Fruit fly (Drosophila melanogaster) whole organism, embryonic: ENCODE data around the gene Dsp1.

Experiments used
- Aef1 ChIP-seq: fragments of 200-800 bp; sonication (Bioruptor generic); IDR thresholded peaks from 3 replicates; pipeline ENCODE4 v1.3.6; 2022; ENCODE audit warnings: missing biosample characterization, missing genetic modification characterization
- BEAF-32 ChIP-seq: fragments of 200-800 bp; sonication (Bioruptor generic); optimal IDR thresholded peaks from 3 replicates; lab custom pipeline; 2017; ENCODE audit warnings: missing biosample characterization, missing genetic modification characterization, mild to moderate bottlenecking, moderate library complexity, missing genetic modification reagents
- CG10267 ChIP-seq: fragments of 200-800 bp; sonication (Bioruptor generic); optimal IDR thresholded peaks from 2 replicates; lab custom pipeline; 2018; ENCODE audit warnings: missing biosample characterization, mild to moderate bottlenecking, missing genetic modification characterization, moderate library complexity
- CG10565 ChIP-seq: fragments of 200-800 bp; sonication (Bioruptor generic); optimal IDR thresholded peaks from 3 replicates; lab custom pipeline; 2016; ENCODE audit warnings: missing biosample characterization, mild to moderate bottlenecking, missing genetic modification characterization
- CG12104 ChIP-seq: fragments of 200-800 bp; sonication (Bioruptor generic); optimal IDR thresholded peaks from 3 replicates; lab custom pipeline; 2016; ENCODE audit warnings: missing biosample characterization, missing genetic modification characterization
- CG12219 ChIP-seq: fragments of 200-800 bp; sonication (Bioruptor generic); optimal IDR thresholded peaks from 3 replicates; lab custom pipeline; 2018; ENCODE audit warnings: missing biosample characterization, mild to moderate bottlenecking, missing genetic modification characterization
- CG13287 ChIP-seq: fragments of 200-800 bp; sonication (Bioruptor generic); IDR thresholded peaks from 2 replicates; pipeline ENCODE4 v1.3.6; 2022; ENCODE audit warnings: missing biosample characterization, missing genetic modification characterization; ENCODE audit not compliant: partially characterized antibody
- CG15073 ChIP-seq: fragments of 200-800 bp; sonication (Bioruptor generic); optimal IDR thresholded peaks from 2 replicates; lab custom pipeline; 2016; ENCODE audit warnings: missing biosample characterization, missing genetic modification characterization
- CG15514 ChIP-seq: fragments of 200-800 bp; sonication (Bioruptor generic); optimal IDR thresholded peaks from 3 replicates; lab custom pipeline; 2017; ENCODE audit warnings: missing biosample characterization, missing genetic modification characterization, mild to moderate bottlenecking, moderate library complexity, missing genetic modification reagents
- CG17186 ChIP-seq: fragments of 200-800 bp; sonication (Bioruptor generic); optimal IDR thresholded peaks from 3 replicates; lab custom pipeline; 2017; ENCODE audit warnings: missing biosample characterization, missing genetic modification reagents, missing genetic modification characterization
- CG17361 ChIP-seq: fragments of 200-800 bp; sonication (Bioruptor generic); IDR thresholded peaks from 3 replicates; pipeline ENCODE4 v1.3.6; 2022; ENCODE audit warnings: missing biosample characterization, missing genetic modification characterization
- CG17802 ChIP-seq: fragments of 200-800 bp; sonication (Bioruptor generic); optimal IDR thresholded peaks from 2 replicates; lab custom pipeline; 2018; ENCODE audit warnings: missing biosample characterization, mild to moderate bottlenecking, missing genetic modification characterization, moderate library complexity
- CG1792 ChIP-seq: fragments of 200-800 bp; sonication (Bioruptor generic); optimal IDR thresholded peaks from 2 replicates; lab custom pipeline; 2016; ENCODE audit warnings: missing biosample characterization, missing genetic modification characterization
- CG18011 ChIP-seq: fragments of 200-800 bp; sonication (Bioruptor generic); optimal IDR thresholded peaks from 2 replicates; lab custom pipeline; 2017; ENCODE audit warnings: missing biosample characterization, missing genetic modification characterization, mild to moderate bottlenecking, moderate library complexity, missing genotype
- CG18262 ChIP-seq: fragments of 200-800 bp; optimal IDR thresholded peaks from 3 replicates; lab custom pipeline; 2019; ENCODE audit warnings: missing biosample characterization, mild to moderate bottlenecking, missing genetic modification characterization, moderate library complexity
- CG1832 ChIP-seq: fragments of 200-800 bp; sonication (Bioruptor generic); optimal IDR thresholded peaks from 2 replicates; lab custom pipeline; 2017; ENCODE audit warnings: missing biosample characterization, mild to moderate bottlenecking, missing genetic modification characterization, inconsistent platforms
- CG32532 ChIP-seq: fragments of 200-800 bp; sonication (Bioruptor generic); IDR thresholded peaks from 2 replicates; pipeline ENCODE4 v1.3.6; 2022; ENCODE audit warnings: missing biosample characterization, missing genetic modification characterization
- CG3838 ChIP-seq: fragments of 200-800 bp; sonication (Bioruptor generic); optimal IDR thresholded peaks from 3 replicates; lab custom pipeline; 2016; ENCODE audit warnings: missing biosample characterization, missing genetic modification characterization
- CG4360 ChIP-seq: fragments of 200-800 bp; sonication (Bioruptor generic); IDR thresholded peaks from 2 replicates; pipeline ENCODE4 v1.3.6; 2022; ENCODE audit warnings: missing biosample characterization, missing genetic modification characterization
- CG4424 ChIP-seq: fragments of 200-800 bp; sonication (Bioruptor generic); optimal IDR thresholded peaks from 3 replicates; lab custom pipeline; 2016; ENCODE audit warnings: missing biosample characterization, missing genetic modification characterization
- CG4854 ChIP-seq: fragments of 200-800 bp; sonication (Bioruptor generic); optimal IDR thresholded peaks from 2 replicates; lab custom pipeline; 2016; ENCODE audit warnings: missing biosample characterization, missing genetic modification characterization, inconsistent platforms
- CG7987 ChIP-seq: fragments of 200-800 bp; sonication (Bioruptor generic); optimal IDR thresholded peaks from 2 replicates; lab custom pipeline; 2018; ENCODE audit warnings: missing biosample characterization, mild to moderate bottlenecking, missing genetic modification characterization, moderate library complexity
- CG8944 ChIP-seq: fragments of 200-800 bp; sonication (Bioruptor generic); optimal IDR thresholded peaks from 3 replicates; lab custom pipeline; 2016; ENCODE audit warnings: missing biosample characterization, missing genetic modification characterization
- CG9215 ChIP-seq: fragments of 200-800 bp; sonication (Bioruptor generic); IDR thresholded peaks from 2 replicates; pipeline ENCODE4 v1.3.6; 2022; ENCODE audit warnings: missing biosample characterization, missing genetic modification characterization
- Dp ChIP-seq: fragments of 200-800 bp; sonication (Bioruptor generic); optimal IDR thresholded peaks from 2 replicates; lab custom pipeline; 2018; ENCODE audit warnings: missing biosample characterization, mild to moderate bottlenecking, missing genetic modification characterization, moderate library complexity
- Dref ChIP-seq: fragments of 200-800 bp; sonication (Bioruptor generic); IDR thresholded peaks from 2 replicates; pipeline ENCODE4 v1.3.6; 2022; ENCODE audit warnings: missing biosample characterization, missing genetic modification characterization
- Ets65A ChIP-seq: fragments of 200-800 bp; sonication (Bioruptor generic); peaks from one replicate; lab custom pipeline; 2016; ENCODE audit warnings: missing biosample characterization, missing genetic modification characterization
- Hr39 ChIP-seq: fragments of >200 bp; optimal IDR thresholded peaks from 2 replicates; lab custom pipeline; 2017
- MBD-R2 ChIP-seq: fragments of 200-800 bp; sonication (Bioruptor generic); IDR thresholded peaks from 2 replicates; pipeline ENCODE4 v1.3.6; 2022; ENCODE audit warnings: missing biosample characterization, missing genetic modification characterization
- Med ChIP-seq: fragments of 200-800 bp; sonication (Bioruptor generic); peaks from one replicate; lab custom pipeline; 2016; ENCODE audit warnings: missing biosample characterization, missing genetic modification characterization, mild to moderate bottlenecking, inconsistent platforms, moderate library complexity
- Myb ChIP-seq: fragments of 200-800 bp; sonication (Bioruptor generic); optimal IDR thresholded peaks from 2 replicates; lab custom pipeline; 2016; ENCODE audit warnings: missing biosample characterization, missing genetic modification characterization
- NC2β ChIP-seq: fragments of 200-800 bp; sonication (Bioruptor generic); optimal IDR thresholded peaks from 2 replicates; lab custom pipeline; 2016; ENCODE audit warnings: missing biosample characterization, missing genetic modification characterization
- Poxn ChIP-seq: fragments of 200-800 bp; sonication (Bioruptor generic); IDR thresholded peaks from 2 replicates; pipeline ENCODE4 v1.3.6; 2022; ENCODE audit warnings: missing biosample characterization, missing genetic modification characterization
- Rfx ChIP-seq: fragments of 200-800 bp; sonication (Bioruptor generic); IDR thresholded peaks from 2 replicates; pipeline ENCODE4 v1.3.6; 2022; ENCODE audit warnings: missing biosample characterization, missing genetic modification characterization
- Sox100B ChIP-seq: fragments of 200-800 bp; sonication (Bioruptor generic); optimal IDR thresholded peaks from 3 replicates; lab custom pipeline; 2018; ENCODE audit warnings: missing biosample characterization, mild to moderate bottlenecking, missing genetic modification characterization
- Spps ChIP-seq: fragments of 200-800 bp; sonication (Bioruptor generic); optimal IDR thresholded peaks from 2 replicates; lab custom pipeline; 2018; ENCODE audit warnings: missing biosample characterization, mild to moderate bottlenecking, missing genetic modification characterization
- Xbp1 ChIP-seq: fragments of 200-800 bp; sonication (Bioruptor generic); optimal IDR thresholded peaks from 3 replicates; lab custom pipeline; 2016; ENCODE audit warnings: missing biosample characterization, mild to moderate bottlenecking, missing genetic modification characterization
- Xrp1 ChIP-seq: fragments of 200-800 bp; sonication (Bioruptor generic); IDR thresholded peaks from 2 replicates; pipeline ENCODE4 v1.3.6; 2022; ENCODE audit warnings: missing biosample characterization, missing genetic modification characterization
- btn ChIP-seq: fragments of 200-800 bp; sonication (Bioruptor generic); optimal IDR thresholded peaks from 2 replicates; lab custom pipeline; 2016; ENCODE audit warnings: missing biosample characterization, missing genetic modification characterization
- chinmo ChIP-seq: fragments of 200-800 bp; sonication (Bioruptor generic); IDR thresholded peaks from 4 replicates; pipeline ENCODE4 v1.3.6; 2022; ENCODE audit warnings: missing biosample characterization, missing genetic modification characterization; ENCODE audit not compliant: partially characterized antibody
- crol ChIP-seq: fragments of 200-800 bp; sonication (Bioruptor generic); IDR thresholded peaks from 2 replicates; pipeline ENCODE4 v1.3.6; 2022; ENCODE audit warnings: missing biosample characterization, missing genetic modification characterization
- danr ChIP-seq: fragments of 200-800 bp; sonication (Bioruptor generic); IDR thresholded peaks from 2 replicates; pipeline ENCODE4 v1.3.6; 2022; ENCODE audit warnings: missing biosample characterization, missing genetic modification characterization
- gro ChIP-seq: fragments of 200-800 bp; sonication (Bioruptor generic); optimal IDR thresholded peaks from 2 replicates; lab custom pipeline; 2016; ENCODE audit warnings: missing biosample characterization, missing genetic modification characterization
- mam ChIP-seq: fragments of 200-800 bp; sonication (Bioruptor generic); optimal IDR thresholded peaks from 3 replicates; lab custom pipeline; 2016; ENCODE audit warnings: missing biosample characterization, missing genetic modification characterization
- onecut ChIP-seq: fragments of 200-800 bp; sonication (Bioruptor generic); IDR thresholded peaks from 2 replicates; pipeline ENCODE4 v1.3.6; 2022; ENCODE audit warnings: missing biosample characterization, missing genetic modification characterization
- pb ChIP-seq: fragments of 200-800 bp; sonication (Bioruptor generic); optimal IDR thresholded peaks from 3 replicates; lab custom pipeline; 2016; ENCODE audit warnings: missing biosample characterization, missing genetic modification characterization
- schlank ChIP-seq: fragments of 200-800 bp; sonication (Bioruptor generic); optimal IDR thresholded peaks from 2 replicates; lab custom pipeline; 2018; ENCODE audit warnings: missing biosample characterization, mild to moderate bottlenecking, missing genetic modification characterization
- sim ChIP-seq: fragments of 200-800 bp; sonication (Bioruptor generic); IDR thresholded peaks from 2 replicates; pipeline ENCODE4 v1.3.6; 2022; ENCODE audit warnings: missing biosample characterization, missing genetic modification characterization
- sug ChIP-seq: fragments of 200-800 bp; optimal IDR thresholded peaks from 2 replicates; lab custom pipeline; 2019; ENCODE audit warnings: missing biosample characterization, mild to moderate bottlenecking, missing genetic modification characterization, moderate library complexity
- tio ChIP-seq: fragments of 200-800 bp; sonication (Bioruptor generic); optimal IDR thresholded peaks from 2 replicates; lab custom pipeline; 2017; ENCODE audit warnings: missing biosample characterization, missing genetic modification characterization, inconsistent platforms
- trh ChIP-seq: fragments of 200-800 bp; sonication (Bioruptor generic); optimal IDR thresholded peaks from 2 replicates; lab custom pipeline; 2016; ENCODE audit warnings: missing biosample characterization, missing genetic modification characterization
- zen2 ChIP-seq: fragments of 200-800 bp; sonication (Bioruptor generic); IDR thresholded peaks from 3 replicates; pipeline ENCODE4 v1.3.6; 2022; ENCODE audit warnings: missing biosample characterization, missing genetic modification characterization; ENCODE audit not compliant: partially characterized antibody

Gene Dsp1

dm6 chrX:16350062-16350461 lies 16.6 kb downstream of the Dsp1 start, which contains the start of gene sl (continued):
- no peak for TF ChIP-seq schlank (tag; lab: Kevin White, UChicago)
- TF ChIP-seq MBD-R2 (GFP tag; lab: Robert Waterston, UW) = peak; percentile 81
- no peak for TF ChIP-seq trh (GFP tag; lab: Kevin White, UChicago)
- TF ChIP-seq CG4424 = no peak
- no peak for TF ChIP-seq CG18011 (GFP tag; lab: Kevin White, UChicago)
- no peak for TF ChIP-seq pb
- peak; percentile 66 for TF ChIP-seq CG13287
- no peak for TF ChIP-seq Aef1 (GFP tag; lab: Robert Waterston, UW)
- no peak for TF ChIP-seq CG17186 (GFP tag; lab: Kevin White, UChicago)
- TF ChIP-seq CG10267 (tag; lab: Kevin White, UChicago) = peak; percentile 38
- TF ChIP-seq Myb (GFP tag; lab: Kevin White, UChicago) = no peak
- no peak for TF ChIP-seq CG8944 (GFP tag; lab: Kevin White, UChicago)
- no peak for TF ChIP-seq CG32532 (GFP tag; lab: Robert Waterston, UW)
- no peak for TF ChIP-seq CG12104 (GFP tag; lab: Kevin White, UChicago)
- TF ChIP-seq chinmo (GFP tag; lab: Robert Waterston, UW) = 0 out of 4 replicates have a peak, but pooled peaks have one; percentile 47
- no peak for TF ChIP-seq CG18262
- no peak for TF ChIP-seq sim (GFP tag; lab: Robert Waterston, UW)
- no peak; the same call in 1 of the 2 replicates for TF ChIP-seq Xrp1
- no peak for TF ChIP-seq CG12219 (GFP tag; lab: Kevin White, UChicago)
- no peak; the same call in none of the 2 replicates for TF ChIP-seq CG9215 (GFP tag; lab: Robert Waterston, UW)
- TF ChIP-seq crol (GFP tag; lab: Robert Waterston, UW) = no peak
- peak; percentile 69 for TF ChIP-seq CG15514
- TF ChIP-seq danr = no peak
- no peak for TF ChIP-seq CG7987 (GFP tag; lab: Kevin White, UChicago)
- TF ChIP-seq btn = no peak
- no peak for TF ChIP-seq CG3838 (GFP tag; lab: Kevin White, UChicago)
- TF ChIP-seq Rfx (GFP tag; lab: Robert Waterston, UW) = peak; percentile 58
- no peak for TF ChIP-seq Sox100B
- peak; percentile 37 for TF ChIP-seq mam
- TF ChIP-seq CG17361 (GFP tag; lab: Robert Waterston, UW) = no peak
- TF ChIP-seq Xbp1 = peak; percentile 23
- TF ChIP-seq CG4854 (GFP tag; lab: Kevin White, UChicago) = no peak
- TF ChIP-seq CG15073 (GFP tag; lab: Kevin White, UChicago) = no peak
- TF ChIP-seq sug (tag; lab: Kevin White, UChicago) = no peak
- TF ChIP-seq CG1832 (GFP tag; lab: Kevin White, UChicago) = no peak
- TF ChIP-seq Med (GFP tag; lab: Kevin White, UChicago) = peak; percentile 90
- no peak for TF ChIP-seq NC2β (GFP tag; lab: Kevin White, UChicago)
- TF ChIP-seq zen2 (GFP tag; lab: Robert Waterston, UW) = no peak
- TF ChIP-seq CG1792 (GFP tag; lab: Kevin White, UChicago) = no peak
- no peak for TF ChIP-seq tio (GFP tag; lab: Kevin White, UChicago)
- no peak for TF ChIP-seq Hr39 (lab: Kevin White, UChicago)
- no peak for TF ChIP-seq CG10565
- 0 out of 2 replicates have a peak, but pooled peaks have one; percentile 37 for TF ChIP-seq Dref (GFP tag; lab: Robert Waterston, UW)
- no peak for TF ChIP-seq Spps (tag; lab: Kevin White, UChicago)
- peak; percentile 46 for TF ChIP-seq Ets65A (GFP tag; lab: Kevin White, UChicago)
- no peak for TF ChIP-seq onecut (GFP tag; lab: Robert Waterston, UW)
- TF ChIP-seq BEAF-32 (GFP tag; lab: Kevin White, UChicago) = peak; percentile 30
- TF ChIP-seq gro (GFP tag; lab: Kevin White, UChicago) = peak; percentile 41
- peak; percentile 7 for TF ChIP-seq Dp (GFP tag; lab: Kevin White, UChicago)
- no peak for TF ChIP-seq Poxn (GFP tag; lab: Robert Waterston, UW)
- no peak for TF ChIP-seq CG4360 (GFP tag; lab: Robert Waterston, UW)
- TF ChIP-seq CG17802 (tag; lab: Kevin White, UChicago) = peak; percentile 93
